Worm (Caenorhabditis elegans): ENCODE measurements around the gene T10B5.3.
A peak's percentile ranks its signal among the peaks of the same experiment; 100 is the strongest.

T10B5.3 gene

DNA sequence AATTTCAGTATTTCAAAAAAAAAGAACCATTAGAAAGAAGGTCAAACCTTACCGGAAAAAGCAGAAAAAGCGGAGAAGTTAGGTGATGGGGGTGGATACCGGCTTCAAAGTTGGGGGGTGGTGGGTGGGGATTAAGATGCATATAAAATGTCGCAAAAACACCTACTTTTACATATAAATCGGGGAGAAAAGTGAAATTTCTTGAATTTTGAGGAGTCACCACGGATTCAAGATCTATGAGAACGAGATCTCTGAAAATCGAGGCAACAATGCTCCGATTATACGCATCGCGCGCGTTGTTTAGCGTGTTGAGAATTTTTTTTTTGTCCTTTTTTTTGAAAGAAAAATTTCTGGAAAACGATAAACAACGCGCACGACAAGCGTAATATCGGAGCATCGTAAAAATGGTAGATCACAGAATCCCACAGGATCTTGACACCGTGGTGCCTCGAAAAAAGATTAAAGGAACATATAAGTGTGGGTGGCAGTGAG, 6.0 kb upstream of the T10B5.3 start (continued):
- TF ChIP-seq daf-16 (GFP tag; optimal IDR thresholded peaks at IDR 0.05), result no peak
- TF ChIP-seq daf-16 (tag; optimal IDR thresholded peaks at IDR 0.05), result peak; percentile 10
- peak; percentile 77; the same call in 1 of the 2 replicates for TF ChIP-seq zfp-3 (GFP tag; conservative IDR thresholded peaks at IDR 0.05)
- TF ChIP-seq lin-15B (tag; optimal IDR thresholded peaks at IDR 0.05), result peak; percentile 17
- TF ChIP-seq hlh-11 (tag; optimal IDR thresholded peaks at IDR 0.05), result peak; percentile 25
- TF ChIP-seq ZK337.2 (GFP tag; IDR thresholded peaks at IDR 0.05), result no peak
- no peak for TF ChIP-seq set-16 (GFP tag; IDR thresholded peaks at IDR 0.05)
- no peak for TF ChIP-seq mxl-2 (GFP tag; conservative IDR thresholded peaks at IDR 0.05)
- no peak for TF ChIP-seq zip-11 (GFP tag; IDR thresholded peaks at IDR 0.05)
- no peak for TF ChIP-seq saeg-2 (GFP tag; IDR thresholded peaks at IDR 0.05)
- TF ChIP-seq F44E2.7 (GFP tag; IDR thresholded peaks at IDR 0.05), result no peak
- no peak for TF ChIP-seq hlh-30 (tag; optimal IDR thresholded peaks at IDR 0.05; ENCODE audit: insufficient read depth)
- TF ChIP-seq R02D3.7 (tag; optimal IDR thresholded peaks at IDR 0.05), result no peak
- no peak for TF ChIP-seq nhr-6 (tag; optimal IDR thresholded peaks at IDR 0.05)
- TF ChIP-seq dmd-9 (GFP tag; IDR thresholded peaks at IDR 0.05), result 0 out of 2 replicates have a peak, but pooled peaks have one; percentile 20
- TF ChIP-seq zip-2 (tag; optimal IDR thresholded peaks at IDR 0.05), result no peak
- TF ChIP-seq nhr-42 (GFP tag; IDR thresholded peaks at IDR 0.05), result no peak
- peak; percentile 82 for TF ChIP-seq lin-38 (GFP tag; IDR thresholded peaks at IDR 0.05)
- TF ChIP-seq snpc-1.2 (GFP tag; IDR thresholded peaks at IDR 0.05), result peak; percentile 64; the same call in 1 of the 2 replicates
- TF ChIP-seq lsy-2 (tag; optimal IDR thresholded peaks at IDR 0.05), result peak in 1 of 2 experiments; percentile 60
- 0 out of 2 replicates have a peak, but pooled peaks have one; percentile 43 for TF ChIP-seq madf-9 (GFP tag; conservative IDR thresholded peaks at IDR 0.05)
- peak; percentile 62; the same call in 1 of the 2 replicates for TF ChIP-seq arid-1 (GFP tag; conservative IDR thresholded peaks at IDR 0.05)
- TF ChIP-seq cey-2 (tag; optimal IDR thresholded peaks at IDR 0.05; ENCODE audit: borderline replicate concordance, insufficient read depth), result no peak
- TF ChIP-seq dmd-8 (GFP tag; IDR thresholded peaks at IDR 0.05), result peak; percentile 64; the same call in 1 of the 2 replicates
- no peak for TF ChIP-seq attf-4 (tag; optimal IDR thresholded peaks at IDR 0.05)
- TF ChIP-seq snpc-4 (tag; optimal IDR thresholded peaks at IDR 0.05), result no peak
- peak; percentile 51; the same call in 1 of the 2 replicates for TF ChIP-seq tra-1 (GFP tag; IDR thresholded peaks at IDR 0.05)
- no peak for TF ChIP-seq ztf-11 (tag; optimal IDR thresholded peaks at IDR 0.05)
- no peak for TF ChIP-seq madf-5 (GFP tag; IDR thresholded peaks at IDR 0.05)
- peak; percentile 79 for TF ChIP-seq D1046.2 (GFP tag; IDR thresholded peaks at IDR 0.05)
- no peak for TF ChIP-seq nhr-77 (tag; optimal IDR thresholded peaks at IDR 0.05)
- TF ChIP-seq unc-39 (tag; optimal IDR thresholded peaks at IDR 0.05), result no peak
- no peak for TF ChIP-seq dpl-1 (GFP tag; optimal IDR thresholded peaks at IDR 0.05)
- peak; percentile 82 for TF ChIP-seq aha-1 (tag)
- TF ChIP-seq lin-1 (GFP tag; IDR thresholded peaks at IDR 0.05), result peak; percentile 60; the same call in 1 of the 2 replicates
- TF ChIP-seq lin-13 (GFP tag; optimal IDR thresholded peaks at IDR 0.05), result no peak
- TF ChIP-seq hmg-1.1 (GFP tag; IDR thresholded peaks at IDR 0.05), result no peak
- TF ChIP-seq F10B5.3 (tag; optimal IDR thresholded peaks at IDR 0.05), result peak; percentile 32
- peak; percentile 86 for TF ChIP-seq nhr-111 (GFP tag; optimal IDR thresholded peaks at IDR 0.05)
- no peak for TF ChIP-seq tag-97 (GFP tag; IDR thresholded peaks at IDR 0.05)
- TF ChIP-seq Y105C5A.15 (GFP tag; IDR thresholded peaks at IDR 0.05), result peak; percentile 67; the same call in 1 of the 2 replicates
- peak; percentile 34 for TF ChIP-seq mep-1 (tag; optimal IDR thresholded peaks at IDR 0.05)
- TF ChIP-seq F26F4.8 (GFP tag; conservative IDR thresholded peaks at IDR 0.05), result no peak
- TF ChIP-seq ama-1 (optimal IDR thresholded peaks at IDR 0.05), result peak; percentile 41
- TF ChIP-seq nhr-41 (GFP tag; IDR thresholded peaks at IDR 0.05), result no peak
- TF ChIP-seq nhr-28 (tag; optimal IDR thresholded peaks at IDR 0.05), result no peak
- no peak for TF ChIP-seq nhr-76 (tag; optimal IDR thresholded peaks at IDR 0.05)
- no peak for TF ChIP-seq zfp-2 (tag; optimal IDR thresholded peaks at IDR 0.05)
- TF ChIP-seq ceh-32 (tag; optimal IDR thresholded peaks at IDR 0.05; ENCODE audit: poor library complexity), result no peak
- TF ChIP-seq mxl-3 (GFP tag; optimal IDR thresholded peaks at IDR 0.05), result no peak
- TF ChIP-seq nhr-10 (tag; optimal IDR thresholded peaks at IDR 0.05), result no peak
